Fruit fly (Drosophila melanogaster) whole organism, embryonic: Measurements from ENCODE around the gene CheA29a.

Experiments used
- Awh ChIP-seq: fragments of 200-800 bp; sonication (Bioruptor generic); IDR thresholded peaks from 2 replicates; pipeline ENCODE4, ENCODE4 v1.3.6; 2022; ENCODE audit warnings: missing biosample characterization, missing genetic modification characterization
- CG11560 ChIP-seq: fragments of 200-800 bp; sonication (Bioruptor generic); IDR thresholded peaks from 3 replicates; pipeline ENCODE4 v1.3.6; 2022; ENCODE audit warnings: missing biosample characterization, missing genetic modification characterization
- Dbx ChIP-seq: fragments of 200-800 bp; sonication (Bioruptor generic); IDR thresholded peaks from 3 replicates; pipeline ENCODE4 v1.3.6; 2022; ENCODE audit warnings: missing biosample characterization, missing genetic modification characterization
- Fer2 ChIP-seq: fragments of 200-800 bp; sonication (Bioruptor generic); optimal IDR thresholded peaks from 2 replicates; lab custom pipeline; 2018; ENCODE audit warnings: missing biosample characterization, mild to moderate bottlenecking, missing genetic modification characterization, moderate library complexity
- dmrt99B ChIP-seq: fragments of 200-800 bp; sonication (Bioruptor generic); optimal IDR thresholded peaks from 2 replicates; lab custom pipeline; 2018; ENCODE audit warnings: missing biosample characterization, mild to moderate bottlenecking, missing genetic modification characterization, moderate library complexity
- fu2 ChIP-seq: fragments of 200-800 bp; sonication (Bioruptor generic); optimal IDR thresholded peaks from 2 replicates; lab custom pipeline; 2016; ENCODE audit warnings: missing biosample characterization, missing genetic modification characterization
- sna ChIP-seq: fragments of 200-800 bp; sonication (Bioruptor generic); IDR thresholded peaks from 2 replicates; pipeline ENCODE4 v1.3.6; 2022; ENCODE audit warnings: missing biosample characterization, missing genetic modification characterization; ENCODE audit not compliant: partially characterized antibody

DNA sequence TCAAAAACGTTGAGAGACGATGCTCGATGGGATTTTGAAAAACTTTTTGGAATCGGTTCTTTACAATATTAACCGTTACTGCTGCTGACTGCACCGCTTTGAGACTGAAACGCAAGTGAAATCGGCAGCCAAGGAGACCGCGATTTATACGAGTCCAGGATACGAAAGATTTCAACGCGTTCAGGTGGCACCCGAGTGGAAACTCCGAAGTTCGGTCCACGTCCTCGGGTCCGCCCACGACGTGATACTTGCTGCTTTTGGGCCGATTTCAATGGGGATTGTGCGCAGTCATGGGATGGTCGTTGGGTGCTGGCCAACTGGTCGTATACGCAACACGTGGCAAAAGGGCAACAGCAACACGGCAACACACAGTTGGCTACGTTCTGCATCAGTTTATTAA lies 29.6 kb downstream of the CheA29a start, which contains the start of gene Dh31:
- no peak for TF ChIP-seq Fer2 (tag; lab: Kevin White, UChicago)
- TF ChIP-seq sna (GFP tag; lab: Robert Waterston, UW), result no peak
- TF ChIP-seq CG11560 (tag; lab: Robert Waterston, UW), result no peak
- no peak for TF ChIP-seq fu2
- TF ChIP-seq Awh (GFP tag; lab: Robert Waterston, UW), result no peak
- no peak for TF ChIP-seq dmrt99B (tag; lab: Kevin White, UChicago)
- no peak for TF ChIP-seq Dbx (GFP tag; lab: Robert Waterston, UW)
